Worm (Caenorhabditis elegans): Measurements from ENCODE around the gene mltn-5.

- TF ChIP-seq fos-1 (tag; optimal IDR thresholded peaks at IDR 0.05) (no peak), nhr-20 (tag; optimal IDR thresholded peaks at IDR 0.05) (no peak), nhr-19 (GFP tag; conservative IDR thresholded peaks at IDR 0.05) (no peak), ceh-82 (tag; optimal IDR thresholded peaks at IDR 0.05) (no peak), ama-1 (optimal IDR thresholded peaks at IDR 0.05) (no peak), fkh-10 (GFP tag; optimal IDR thresholded peaks at IDR 0.05) (no peak), lin-13 (GFP tag; optimal IDR thresholded peaks at IDR 0.05) (no peak), zip-4 (GFP tag; optimal IDR thresholded peaks at IDR 0.05) (no peak), efl-3 (GFP tag; optimal IDR thresholded peaks at IDR 0.05) (no peak), unc-130 (tag; optimal IDR thresholded peaks at IDR 0.05) (no peak), zag-1 (tag; optimal IDR thresholded peaks at IDR 0.05) (no peak), hlh-17 (GFP tag; optimal IDR thresholded peaks at IDR 0.05; ENCODE audit: borderline replicate concordance) (no peak)
These were observed 17.4 kb upstream of the mltn-5 start for ce11 chrII:13907615-13908014.

Data from whole organism, L1 larva.